Worm (Caenorhabditis elegans) whole organism, early embryonic: ENCODE measurements around the gene F38H4.6.

Experiments used
- B0310.2 ChIP-seq: sonication (generic microtip); optimal IDR thresholded peaks from 2 replicates; lab custom pipeline; 2016; ENCODE audit warnings: mild to moderate bottlenecking, missing genetic modification characterization, missing compliant biosample characterization
- F13C5.2 ChIP-seq: sonication (generic microtip); optimal IDR thresholded peaks from 2 replicates; lab custom pipeline; 2017; ENCODE audit warnings: mild to moderate bottlenecking, missing genetic modification characterization, inconsistent platforms, missing compliant biosample characterization
- aly-1 ChIP-seq: sonication (generic microtip); optimal IDR thresholded peaks from 2 replicates; lab custom pipeline; 2016; ENCODE audit warnings: missing genetic modification characterization, missing compliant biosample characterization
- ama-1 ChIP-seq: fragments of 150-350 bp; optimal IDR thresholded peaks from 2 replicates; lab custom pipeline; 2014
- ceh-13 ChIP-seq: fragments of 200-800 bp; sonication (Bioruptor generic); optimal IDR thresholded peaks from 2 replicates; lab custom pipeline; 2018; ENCODE audit warnings: mild to moderate bottlenecking, missing genetic modification characterization, missing compliant biosample characterization
- ceh-36 ChIP-seq: sonication (generic microtip); optimal IDR thresholded peaks from 2 replicates; lab custom pipeline; 2016; ENCODE audit warnings: missing genetic modification characterization, inconsistent platforms, missing compliant biosample characterization
- ets-7 ChIP-seq: sonication (generic microtip); optimal IDR thresholded peaks from 2 replicates; lab custom pipeline; 2016; ENCODE audit warnings: missing genotype, missing genetic modification characterization, missing compliant biosample characterization
- flt-1 ChIP-seq: fragments of 200-800 bp; sonication (Bioruptor generic); IDR thresholded peaks from 2 replicates; pipeline ENCODE4 v1.3.6; 2022; ENCODE audit warnings: missing genetic modification characterization, missing compliant biosample characterization
- hmbx-1 ChIP-seq: sonication (generic microtip); optimal IDR thresholded peaks from 2 replicates; lab custom pipeline; 2016; ENCODE audit warnings: mild to moderate bottlenecking, missing genetic modification characterization, missing compliant biosample characterization
- hmg-4 ChIP-seq: fragments of 200-800 bp; sonication (Bioruptor generic); optimal IDR thresholded peaks from 2 replicates; lab custom pipeline; 2018; ENCODE audit warnings: mild to moderate bottlenecking, missing genetic modification characterization, missing compliant biosample characterization
- hnd-1 ChIP-seq: sonication (generic microtip); optimal IDR thresholded peaks from 2 replicates; lab custom pipeline; 2016; ENCODE audit warnings: missing genetic modification characterization, missing compliant biosample characterization
- pes-1 ChIP-seq: fragments of 200-800 bp; sonication (Bioruptor generic); IDR thresholded peaks from 2 replicates; pipeline ENCODE4 v1.3.6; 2022; ENCODE audit warnings: missing genetic modification reagents, missing genetic modification characterization, missing compliant biosample characterization
- scrt-1 ChIP-seq: fragments of 200-800 bp; sonication (Bioruptor generic); IDR thresholded peaks from 2 replicates; pipeline ENCODE4 v1.3.6; 2022; ENCODE audit warnings: missing genetic modification characterization, missing compliant biosample characterization
- sea-1 ChIP-seq: fragments of 200-800 bp; sonication (Bioruptor generic); conservative IDR thresholded peaks from 2 replicates; pipeline ENCODE4 v1.3.6; 2022; ENCODE audit warnings: missing genetic modification characterization, missing compliant biosample characterization
- tbx-11 ChIP-seq: fragments of 200-800 bp; sonication (Bioruptor generic); IDR thresholded peaks from 2 replicates; pipeline ENCODE4 v1.3.6; 2022; ENCODE audit warnings: missing genetic modification characterization, missing compliant biosample characterization
- tbx-37 ChIP-seq: fragments of 200-800 bp; sonication (Bioruptor generic); conservative IDR thresholded peaks from 2 replicates; pipeline ENCODE4 v1.3.6; 2022; ENCODE audit warnings: missing genetic modification reagents, missing genetic modification characterization, missing compliant biosample characterization
- tra-4 ChIP-seq: sonication (generic microtip); optimal IDR thresholded peaks from 2 replicates; lab custom pipeline; 2017; ENCODE audit warnings: missing genetic modification characterization, missing compliant biosample characterization

F38H4.6 gene

ce11 chrIV:11847771-11848312, at the start of gene F38H4.6, which contains the start of gene F38H4.4:
TSS of gene F38H4.6 (minus strand) at chrIV:11847871.
TSS of gene F38H4.4 (plus strand) at chrIV:11848262.
- TF ChIP-seq ceh-36 (no peak), tbx-11 (GFP tag; lab: Robert Waterston, UW) (no peak), ceh-13 (GFP tag; lab: Kevin White, UChicago) (no peak), tbx-37 (GFP tag; lab: Robert Waterston, UW) (no peak), flt-1 (GFP tag; lab: Robert Waterston, UW) (no peak), F13C5.2 (tag; lab: Kevin White, UChicago) (no peak), scrt-1 (GFP tag; lab: Robert Waterston, UW) (no peak), ama-1 (no peak), tra-4 (tag; lab: Kevin White, UChicago) (no peak), hmbx-1 (tag; lab: Kevin White, UChicago) (no peak)

DNA sequence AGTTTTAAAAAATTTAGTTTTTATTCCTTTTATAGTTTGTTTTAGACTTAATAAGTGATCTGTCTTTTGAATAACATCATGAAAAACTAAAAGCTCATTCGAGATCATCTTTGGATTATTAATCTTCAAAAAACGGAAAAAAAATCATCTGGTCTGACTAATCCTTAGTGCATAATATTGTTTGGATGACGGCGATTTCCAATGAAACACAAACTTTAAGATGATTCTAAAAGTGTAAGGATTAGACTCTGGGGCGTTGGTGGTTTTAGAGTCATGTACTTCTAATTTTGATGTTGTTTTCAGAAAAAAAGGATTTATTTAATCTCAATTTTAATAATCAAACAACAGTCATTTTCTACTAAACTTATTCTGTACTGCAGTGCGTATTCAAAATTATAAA, 45.7 kb upstream of the F38H4.6 start:
- no peak for TF ChIP-seq ceh-36
- TF ChIP-seq ama-1 = no peak
- TF ChIP-seq hmbx-1 (tag; lab: Kevin White, UChicago) = no peak

- TF ChIP-seq ets-7 (tag; lab: Kevin White, UChicago) (no peak), flt-1 (GFP tag; lab: Robert Waterston, UW) (no peak), ama-1 (no peak), aly-1 (tag; lab: Kevin White, UChicago) (no peak), tbx-37 (GFP tag; lab: Robert Waterston, UW) (no peak), ceh-36 (no peak), hmbx-1 (tag; lab: Kevin White, UChicago) (no peak)
Observed at ce11 chrIV:11892545-11892944, 44.9 kb upstream of the F38H4.6 start.

DNA sequence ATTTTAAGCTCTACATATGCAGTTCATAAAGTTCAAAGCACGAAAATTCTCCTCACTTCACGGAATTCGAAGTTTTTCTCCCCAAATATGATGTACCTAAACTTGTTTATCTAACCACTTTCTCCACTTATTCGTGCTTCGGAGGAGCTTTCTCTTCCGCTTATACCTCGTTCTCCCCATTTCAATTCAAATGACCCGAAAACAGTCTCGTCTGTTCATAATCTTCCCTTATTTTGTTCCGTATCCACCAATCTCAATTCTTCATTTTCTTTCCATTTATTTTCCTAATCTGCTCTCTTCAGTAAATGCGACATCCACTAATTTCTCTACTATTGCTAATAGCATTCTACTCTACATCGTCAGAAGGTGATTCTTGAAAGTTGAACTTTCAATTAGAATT, 37.6 kb upstream of the F38H4.6 start, which contains the start of gene let-653:
Gene let-653 (plus strand): TSS at position 301 of the 400 bp plus-strand sequence.
- TF ChIP-seq ama-1 (no peak), B0310.2 (tag; lab: Kevin White, UChicago) (no peak), flt-1 (GFP tag; lab: Robert Waterston, UW) (no peak)

DNA sequence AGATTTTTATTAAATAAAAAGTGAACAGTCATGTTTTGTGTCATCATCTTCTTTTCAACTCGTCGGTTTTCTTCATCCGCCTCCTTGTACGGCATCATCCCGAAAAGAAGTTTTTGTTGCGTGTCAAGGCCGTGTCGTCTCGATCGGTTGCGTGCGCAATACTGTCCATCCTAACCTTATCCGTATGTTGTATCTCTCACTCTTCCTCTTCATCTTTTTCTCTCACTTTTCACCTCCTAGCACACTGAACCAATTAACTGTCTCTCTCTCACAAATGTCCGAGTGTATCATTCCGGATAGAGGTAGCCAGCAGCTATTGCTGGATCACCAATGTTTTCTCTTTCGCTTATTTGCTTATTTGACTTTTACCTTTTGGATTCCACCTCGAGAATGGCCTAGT, 35.8 kb upstream of the F38H4.6 start:
- TF ChIP-seq aly-1 (tag; lab: Kevin White, UChicago) (no peak), ceh-13 (GFP tag; lab: Kevin White, UChicago) (no peak), hnd-1 (tag; lab: Kevin White, UChicago) (no peak), hmg-4 (GFP tag; lab: Kevin White, UChicago) (no peak), flt-1 (GFP tag; lab: Robert Waterston, UW) (no peak), tbx-11 (GFP tag; lab: Robert Waterston, UW) (no peak), pes-1 (GFP tag; lab: Robert Waterston, UW) (no peak), sea-1 (GFP tag; lab: Robert Waterston, UW) (no peak), scrt-1 (GFP tag; lab: Robert Waterston, UW) (no peak), hmbx-1 (tag; lab: Kevin White, UChicago) (no peak), ama-1 (no peak), tbx-37 (GFP tag; lab: Robert Waterston, UW) (no peak), ceh-36 (no peak), B0310.2 (tag; lab: Kevin White, UChicago) (no peak), ets-7 (tag; lab: Kevin White, UChicago) (no peak), tra-4 (tag; lab: Kevin White, UChicago) (no peak)

ce11 chrIV:11882534-11882933, 34.9 kb upstream of the F38H4.6 start:
- no peak for TF ChIP-seq flt-1 (GFP tag; lab: Robert Waterston, UW)
- TF ChIP-seq ets-7 (tag; lab: Kevin White, UChicago) = no peak
- TF ChIP-seq hnd-1 (tag; lab: Kevin White, UChicago) = no peak
- no peak for TF ChIP-seq pes-1 (GFP tag; lab: Robert Waterston, UW)
- no peak for TF ChIP-seq scrt-1 (GFP tag; lab: Robert Waterston, UW)
- TF ChIP-seq ceh-36 = no peak
- no peak for TF ChIP-seq tra-4 (tag; lab: Kevin White, UChicago)
- no peak for TF ChIP-seq aly-1 (tag; lab: Kevin White, UChicago)
- no peak for TF ChIP-seq F13C5.2 (tag; lab: Kevin White, UChicago)
- TF ChIP-seq hmbx-1 (tag; lab: Kevin White, UChicago) = no peak
- TF ChIP-seq tbx-37 (GFP tag; lab: Robert Waterston, UW) = no peak
- no peak for TF ChIP-seq B0310.2 (tag; lab: Kevin White, UChicago)
- TF ChIP-seq ama-1 = no peak
- no peak for TF ChIP-seq tbx-11 (GFP tag; lab: Robert Waterston, UW)
- no peak for TF ChIP-seq hmg-4 (GFP tag; lab: Kevin White, UChicago)
- no peak for TF ChIP-seq ceh-13 (GFP tag; lab: Kevin White, UChicago)
- no peak for TF ChIP-seq sea-1 (GFP tag; lab: Robert Waterston, UW)

DNA sequence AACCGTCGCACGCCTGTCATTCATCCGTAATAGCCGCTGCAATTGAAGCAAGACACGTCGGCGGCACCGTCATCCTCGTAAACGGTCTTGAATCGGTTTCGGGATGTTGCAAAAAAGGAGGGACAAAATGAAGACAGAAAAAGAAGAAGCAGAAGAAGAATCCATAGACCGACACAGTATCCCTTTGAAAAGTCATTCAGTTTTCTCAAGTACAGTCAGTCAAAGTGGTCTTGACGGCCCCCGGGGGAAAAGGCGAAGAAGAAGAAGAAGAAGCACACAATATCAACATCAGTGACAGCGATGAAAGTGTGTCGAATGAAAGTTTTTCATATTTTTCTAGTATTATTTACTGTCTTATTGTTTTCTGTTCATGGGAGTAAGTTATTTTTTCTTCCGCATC, 30.6 kb upstream of the F38H4.6 start, which contains the start of gene cutl-27:
Gene cutl-27 (plus strand): TSS at position 301 of the 400 bp plus-strand sequence.
- TF ChIP-seq sea-1 (GFP tag; lab: Robert Waterston, UW) (no peak), hmg-4 (GFP tag; lab: Kevin White, UChicago) (no peak), tra-4 (tag; lab: Kevin White, UChicago) (no peak), ama-1 (no peak), F13C5.2 (tag; lab: Kevin White, UChicago) (no peak), aly-1 (tag; lab: Kevin White, UChicago) (no peak), flt-1 (GFP tag; lab: Robert Waterston, UW) (no peak), ets-7 (tag; lab: Kevin White, UChicago) (no peak), ceh-13 (GFP tag; lab: Kevin White, UChicago) (no peak), pes-1 (GFP tag; lab: Robert Waterston, UW) (no peak), tbx-11 (GFP tag; lab: Robert Waterston, UW) (no peak), tbx-37 (GFP tag; lab: Robert Waterston, UW) (no peak), hmbx-1 (tag; lab: Kevin White, UChicago) (no peak), hnd-1 (tag; lab: Kevin White, UChicago) (no peak), B0310.2 (tag; lab: Kevin White, UChicago) (no peak), ceh-36 (no peak), scrt-1 (GFP tag; lab: Robert Waterston, UW) (no peak)
